Fruit fly (Drosophila melanogaster): ENCODE measurements around the gene CG11590.
A peak's percentile ranks its signal among the peaks of the same experiment; 100 is the strongest.

Gene CG11590

DNA sequence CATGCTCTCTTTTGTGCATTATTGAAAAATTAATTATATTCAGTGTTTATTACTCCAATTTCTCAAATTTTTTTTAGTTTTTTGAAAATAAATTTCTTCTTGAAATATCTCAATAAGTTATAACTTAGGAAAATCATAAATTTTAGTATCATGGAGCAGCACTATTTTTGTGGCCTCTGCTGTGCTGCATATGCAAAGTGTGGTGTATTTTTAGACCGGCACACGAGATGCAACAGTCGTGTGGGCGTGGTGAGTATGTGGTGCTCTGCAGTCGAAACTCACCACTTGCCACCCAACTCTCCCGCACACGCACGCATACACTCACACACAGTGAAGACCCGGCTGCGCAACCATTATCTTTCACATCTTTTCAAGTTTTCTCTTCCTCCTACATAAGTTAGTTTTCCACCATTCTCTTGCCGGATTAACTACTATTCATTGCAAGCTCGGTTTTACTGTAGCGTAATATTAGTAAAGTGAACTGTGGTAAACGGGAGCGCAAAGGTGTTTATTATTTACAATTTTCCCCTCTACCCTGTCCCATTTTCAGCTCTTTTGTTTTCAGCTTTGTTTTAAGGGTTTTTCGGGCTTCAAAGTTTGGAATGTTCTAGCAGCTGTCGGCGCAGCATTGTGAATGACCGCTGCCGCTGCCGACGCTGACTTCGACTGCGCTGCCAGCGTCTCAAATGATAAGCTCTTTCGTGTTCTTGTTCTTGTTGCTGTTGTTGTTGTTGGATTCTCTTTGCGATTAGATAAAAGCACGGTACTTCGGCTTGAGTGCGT is 8.6 kb downstream of the CG11590 start (continued):
- TF ChIP-seq Hr39 (GFP tag; optimal IDR thresholded peaks at IDR 0.05) (peak; percentile 46), dsx (GFP tag; optimal IDR thresholded peaks at IDR 0.05; ENCODE audit: poor library complexity, severe bottlenecking) (peak; percentile 61), Sox15 (GFP tag; optimal IDR thresholded peaks at IDR 0.05) (peak; percentile 13), acj6 (GFP tag; optimal IDR thresholded peaks at IDR 0.05) (peak; percentile 74), Sox14 (GFP tag; optimal IDR thresholded peaks at IDR 0.05) (peak; percentile 59), CG8319 (GFP tag; optimal IDR thresholded peaks at IDR 0.05) (peak; percentile 38), vri (GFP tag; optimal IDR thresholded peaks at IDR 0.05) (no peak), fkh (GFP tag; optimal IDR thresholded peaks at IDR 0.05) (no peak), CG11294 (GFP tag; IDR thresholded peaks at IDR 0.05) (peak; percentile 18; the same call in 1 of the 2 replicates), CG3032 (tag; optimal IDR thresholded peaks at IDR 0.05) (peak; percentile 75), Blimp-1 (GFP tag; optimal IDR thresholded peaks at IDR 0.05) (peak; percentile 36), CG8632 (GFP tag; optimal IDR thresholded peaks at IDR 0.05) (peak; percentile 64), fd85E (GFP tag; optimal IDR thresholded peaks at IDR 0.05) (peak; percentile 56), CG11762 (GFP tag; optimal IDR thresholded peaks at IDR 0.05; ENCODE audit: insufficient read depth) (peak; percentile 57), topi (GFP tag; optimal IDR thresholded peaks at IDR 0.05) (peak; percentile 79), CG31627 (GFP tag; optimal IDR thresholded peaks at IDR 0.05) (peak; percentile 54), Lpt (GFP tag; optimal IDR thresholded peaks at IDR 0.05) (peak; percentile 40), CG7368 (GFP tag; optimal IDR thresholded peaks at IDR 0.05) (peak; percentile 54), CG6808 (GFP tag; optimal IDR thresholded peaks at IDR 0.05) (peak; percentile 74), svp (GFP tag) (peak; percentile 87), CG6854 (GFP tag; optimal IDR thresholded peaks at IDR 0.05) (peak; percentile 62), OdsH (GFP tag; optimal IDR thresholded peaks at IDR 0.05) (peak; percentile 71), Gug (GFP tag; IDR thresholded peaks at IDR 0.05) (no peak; the same call in 1 of the 2 replicates), eg (GFP tag; IDR thresholded peaks at IDR 0.05) (peak; percentile 84), Hr4 (GFP tag; optimal IDR thresholded peaks at IDR 0.05) (peak; percentile 73), CG15336 (GFP tag; IDR thresholded peaks at IDR 0.05) (peak; percentile 83), spab (GFP tag; optimal IDR thresholded peaks at IDR 0.05) (peak; percentile 62), net (GFP tag; optimal IDR thresholded peaks at IDR 0.05) (peak; percentile 79), CG10631 (GFP tag; optimal IDR thresholded peaks at IDR 0.05) (peak; percentile 59), CG11902 (GFP tag; optimal IDR thresholded peaks at IDR 0.05) (peak; percentile 30), Eip78C (GFP tag) (peak; percentile 96), Met (GFP tag; optimal IDR thresholded peaks at IDR 0.05) (peak; percentile 83), achi (GFP tag; optimal IDR thresholded peaks at IDR 0.05) (peak; percentile 64), lz (GFP tag; optimal IDR thresholded peaks at IDR 0.05) (peak; percentile 69), cyc (GFP tag; optimal IDR thresholded peaks at IDR 0.05) (peak; percentile 65), Ets96B (tag; optimal IDR thresholded peaks at IDR 0.05) (peak; percentile 68), CG8119 (GFP tag; IDR thresholded peaks at IDR 0.05) (peak; percentile 82), CG6163 (GFP tag; IDR thresholded peaks at IDR 0.05) (peak; percentile 85), CG10669 (GFP tag; optimal IDR thresholded peaks at IDR 0.05) (peak; percentile 71), CG6792 (GFP tag; optimal IDR thresholded peaks at IDR 0.05) (peak; percentile 64)

- no peak for TF ChIP-seq CG11294 (GFP tag; IDR thresholded peaks at IDR 0.05)
- TF ChIP-seq fkh (GFP tag; optimal IDR thresholded peaks at IDR 0.05): peak; percentile 48
- TF ChIP-seq Smox (GFP tag; optimal IDR thresholded peaks at IDR 0.05): peak; percentile 6
- no peak for TF ChIP-seq spab (GFP tag; optimal IDR thresholded peaks at IDR 0.05)
- TF ChIP-seq CG11902 (GFP tag; optimal IDR thresholded peaks at IDR 0.05): no peak
- TF ChIP-seq svp (GFP tag): peak; percentile 58
- TF ChIP-seq Sox15 (GFP tag; optimal IDR thresholded peaks at IDR 0.05): no peak
- no peak for TF ChIP-seq Lpt (GFP tag; optimal IDR thresholded peaks at IDR 0.05)
- peak; percentile 21 for TF ChIP-seq CG31627 (GFP tag; optimal IDR thresholded peaks at IDR 0.05)
- TF ChIP-seq CG3919 (GFP tag; optimal IDR thresholded peaks at IDR 0.05): no peak
- no peak for TF ChIP-seq CG4318 (GFP tag; optimal IDR thresholded peaks at IDR 0.05)
- TF ChIP-seq Eip78C (GFP tag): peak; percentile 31
- TF ChIP-seq vri (GFP tag; optimal IDR thresholded peaks at IDR 0.05): peak; percentile 11
- no peak for TF ChIP-seq CG8632 (GFP tag; optimal IDR thresholded peaks at IDR 0.05)
- peak; percentile 1 for TF ChIP-seq CG34406 (GFP tag; optimal IDR thresholded peaks at IDR 0.05)
- TF ChIP-seq Sox102F (GFP tag; optimal IDR thresholded peaks at IDR 0.05): peak; percentile 11
- TF ChIP-seq Hr38 (GFP tag; optimal IDR thresholded peaks at IDR 0.05): no peak
- peak; percentile 26 for TF ChIP-seq topi (GFP tag; optimal IDR thresholded peaks at IDR 0.05)
Observed at dm6 chrX:14209209-14209781, 9.3 kb downstream of the CG11590 start.

Measured in whole organism, prepupa.